Worm (Caenorhabditis elegans): ENCODE data around the gene F29C4.4.

Gene F29C4.4

ce11 chrIV:102848-103247 lies 8.6 kb upstream of the F29C4.4 start:
- TF ChIP-seq nhr-2 (tag; optimal IDR thresholded peaks at IDR 0.05) (peak; percentile 18), zip-8 (tag; optimal IDR thresholded peaks at IDR 0.05) (peak; percentile 45), pha-4 (tag; optimal IDR thresholded peaks at IDR 0.05) (no peak)

DNA sequence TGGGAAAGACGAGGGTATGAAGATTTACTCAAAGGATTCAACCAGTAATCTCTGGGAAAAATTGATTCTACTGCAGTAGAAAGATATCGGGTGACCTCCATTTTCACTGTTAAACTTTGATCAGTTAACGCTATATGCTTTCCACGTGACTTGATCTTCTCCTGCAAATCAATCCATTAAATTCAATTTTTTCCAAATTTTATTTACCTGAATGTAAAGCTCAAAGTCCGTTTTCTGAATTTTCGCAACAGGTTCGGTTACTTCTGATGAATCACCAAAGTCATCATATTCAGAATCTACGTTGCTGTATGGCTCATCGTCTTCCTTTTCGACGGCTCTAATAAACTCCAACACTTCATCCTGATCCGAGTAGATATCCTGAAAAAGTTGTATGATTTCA lies 2.2 kb upstream of the F29C4.4 start, which contains the start of gene B0545.4:
Gene B0545.4, minus strand, starts transcription at position 101 of the 400 bp plus-strand sequence.
- TF ChIP-seq ceh-83 (GFP tag; optimal IDR thresholded peaks at IDR 0.05) (no peak), elt-3 (tag; optimal IDR thresholded peaks at IDR 0.05) (no peak), sem-2 (GFP tag; optimal IDR thresholded peaks at IDR 0.05) (no peak), blmp-1 (tag; optimal IDR thresholded peaks at IDR 0.05) (no peak), drap-1 (GFP tag; optimal IDR thresholded peaks at IDR 0.05) (no peak), nhr-237 (tag; optimal IDR thresholded peaks at IDR 0.05) (no peak), unc-62 (GFP tag; optimal IDR thresholded peaks at IDR 0.05) (no peak), ham-2 (GFP tag; optimal IDR thresholded peaks at IDR 0.05) (no peak), M03D4.4 (tag; optimal IDR thresholded peaks at IDR 0.05) (no peak), nhr-76 (tag; optimal IDR thresholded peaks at IDR 0.05) (no peak), pha-4 (tag; optimal IDR thresholded peaks at IDR 0.05) (no peak), mab-5 (tag; optimal IDR thresholded peaks at IDR 0.05) (no peak), hlh-1 (tag; optimal IDR thresholded peaks at IDR 0.05) (no peak), lin-13 (tag; optimal IDR thresholded peaks at IDR 0.05) (no peak), lin-32 (GFP tag; optimal IDR thresholded peaks at IDR 0.05) (no peak), elt-1 (tag; optimal IDR thresholded peaks at IDR 0.05; ENCODE audit: borderline replicate concordance, insufficient read depth) (no peak), ztf-11 (tag; optimal IDR thresholded peaks at IDR 0.05) (no peak), unc-39 (tag; optimal IDR thresholded peaks at IDR 0.05) (no peak), ceh-43 (GFP tag; optimal IDR thresholded peaks at IDR 0.05) (no peak), ces-1 (GFP tag; optimal IDR thresholded peaks at IDR 0.05) (no peak)

DNA sequence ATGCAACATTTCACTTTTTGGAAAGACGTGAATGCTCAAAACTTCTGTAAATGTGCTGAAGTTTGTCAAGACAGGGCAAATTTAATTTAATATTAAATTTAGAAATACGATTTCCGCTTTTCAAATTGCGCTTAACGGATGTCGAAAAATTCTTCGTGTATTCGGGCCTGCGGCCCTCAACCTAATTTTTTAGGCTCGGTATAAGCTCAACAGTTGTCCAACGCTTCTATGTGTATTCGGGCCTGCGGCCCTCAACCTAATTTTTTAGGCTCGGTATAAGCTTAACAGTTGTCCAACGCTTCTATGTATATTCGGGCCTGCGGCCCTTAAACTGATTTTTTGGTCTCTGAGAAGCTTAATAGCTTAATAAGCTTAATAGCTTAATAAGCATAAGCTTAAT lies 7.3 kb downstream of the F29C4.4 start:
- TF ChIP-seq lin-32 (GFP tag; optimal IDR thresholded peaks at IDR 0.05) (no peak), bed-3 (GFP tag; optimal IDR thresholded peaks at IDR 0.05) (no peak), cnd-1 (tag; optimal IDR thresholded peaks at IDR 0.05) (no peak), ztf-11 (tag; optimal IDR thresholded peaks at IDR 0.05) (no peak), flh-1 (GFP tag; optimal IDR thresholded peaks at IDR 0.05) (no peak), ham-2 (GFP tag; optimal IDR thresholded peaks at IDR 0.05) (no peak), unc-39 (tag; optimal IDR thresholded peaks at IDR 0.05) (no peak), unc-62 (GFP tag; optimal IDR thresholded peaks at IDR 0.05) (no peak), zip-8 (tag; optimal IDR thresholded peaks at IDR 0.05) (no peak)

DNA sequence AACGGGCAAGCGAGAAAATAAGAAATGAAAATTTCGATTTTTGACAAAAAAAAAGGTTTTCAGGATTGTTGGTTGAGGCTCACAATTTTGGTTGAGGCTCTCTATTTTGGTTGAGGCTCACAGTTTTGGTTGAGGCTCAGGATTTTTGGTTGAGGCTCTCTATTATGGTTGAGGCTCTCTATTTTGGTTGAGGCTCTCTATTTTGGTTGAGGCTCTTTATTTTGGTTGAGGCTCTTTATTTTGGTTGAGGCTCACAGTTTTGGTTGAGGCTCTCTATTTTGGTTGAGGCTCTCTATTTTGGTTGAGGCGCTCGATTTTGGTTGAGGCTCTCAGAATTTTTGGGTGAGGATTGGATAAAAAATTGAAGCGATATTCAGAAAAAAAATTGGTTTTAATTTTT lies 8.3 kb downstream of the F29C4.4 start:
- TF ChIP-seq cnd-1 (tag; optimal IDR thresholded peaks at IDR 0.05) = no peak
- TF ChIP-seq elt-1 (tag; optimal IDR thresholded peaks at IDR 0.05; ENCODE audit: borderline replicate concordance, insufficient read depth) = no peak
- no peak for TF ChIP-seq blmp-1 (tag; optimal IDR thresholded peaks at IDR 0.05)
- TF ChIP-seq mab-5 (tag; optimal IDR thresholded peaks at IDR 0.05) = no peak
- TF ChIP-seq mep-1 (tag; optimal IDR thresholded peaks at IDR 0.05) = no peak

- TF ChIP-seq nhr-12 (tag; optimal IDR thresholded peaks at IDR 0.05) = no peak
- no peak for TF ChIP-seq unc-120 (tag; optimal IDR thresholded peaks at IDR 0.05; ENCODE audit: poor library complexity, severe bottlenecking)
- TF ChIP-seq drap-1 (GFP tag; optimal IDR thresholded peaks at IDR 0.05) = no peak
- TF ChIP-seq ham-2 (GFP tag; optimal IDR thresholded peaks at IDR 0.05) = no peak
- no peak for TF ChIP-seq nhr-2 (tag; optimal IDR thresholded peaks at IDR 0.05)
- TF ChIP-seq flh-1 (GFP tag; optimal IDR thresholded peaks at IDR 0.05) = no peak
- TF ChIP-seq pha-4 (tag; optimal IDR thresholded peaks at IDR 0.05) = no peak
- no peak for TF ChIP-seq unc-39 (tag; optimal IDR thresholded peaks at IDR 0.05)
- no peak for TF ChIP-seq tbx-8 (GFP tag; optimal IDR thresholded peaks at IDR 0.05)
- no peak for TF ChIP-seq nhr-28 (tag; optimal IDR thresholded peaks at IDR 0.05)
- TF ChIP-seq elt-1 (tag; optimal IDR thresholded peaks at IDR 0.05; ENCODE audit: borderline replicate concordance, insufficient read depth) = no peak
These were observed 10.1 kb downstream of the F29C4.4 start, which contains the start of gene tut-1 for ce11 chrIV:121607-122006. Gene tut-1, minus strand, starts transcription at chrIV:121707.

Measured in whole organism, mixed stage, embryonic.